Fruit fly (Drosophila melanogaster) whole organism, wandering third instar larva: Measurements from ENCODE around the gene CG14968.

Source experiments
- N ChIP-seq: fragments of >200 bp; optimal IDR thresholded peaks from 2 replicates; lab custom pipeline; 2018; ENCODE audit warnings: missing biosample characterization, missing external identifiers, missing genetic modification characterization
- Sp1 ChIP-seq: fragments of 200-800 bp; sonication (Bioruptor generic); optimal IDR thresholded peaks from 3 replicates; lab custom pipeline; 2019; ENCODE audit warnings: missing biosample characterization, mild to moderate bottlenecking, missing genetic modification characterization, moderate library complexity
- h ChIP-seq: fragments of 200-800 bp; sonication (Bioruptor generic); optimal IDR thresholded peaks from 3 replicates; lab custom pipeline; 2016; ENCODE audit warnings: missing biosample characterization, mild to moderate bottlenecking, missing genetic modification characterization
- pan ChIP-seq: fragments of >200 bp; optimal IDR thresholded peaks from 2 replicates; lab custom pipeline; 2017
- sage ChIP-seq: fragments of 200-800 bp; sonication (Bioruptor generic); optimal IDR thresholded peaks from 2 replicates; lab custom pipeline; 2016; ENCODE audit warnings: missing biosample characterization, mild to moderate bottlenecking, missing genetic modification characterization
- usp ChIP-seq: fragments of >200 bp; optimal IDR thresholded peaks from 2 replicates; lab custom pipeline; 2017; ENCODE audit warnings: missing biosample characterization, missing genetic modification characterization

DNA sequence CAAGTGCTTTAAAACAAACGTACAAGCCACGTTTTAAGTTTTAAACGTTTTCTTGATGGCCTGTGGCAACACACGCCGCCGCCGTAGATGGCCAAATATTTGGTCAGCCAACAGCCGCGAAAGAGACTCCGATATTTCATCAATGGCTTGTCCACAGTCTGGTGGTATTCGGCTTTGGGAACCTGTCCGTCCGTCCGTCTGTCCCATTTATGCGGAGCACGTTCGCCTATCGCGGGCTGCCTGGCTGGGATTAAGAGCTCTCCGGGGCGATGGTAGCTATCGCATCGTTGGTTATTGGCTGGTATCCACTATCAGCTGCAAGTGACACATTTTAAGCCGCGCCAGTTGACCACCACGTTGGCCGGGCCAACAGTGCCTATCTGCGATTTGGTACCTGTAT, 4.7 kb upstream of the CG14968 start:
- TF ChIP-seq Sp1 (no peak), usp (GFP tag; lab: Kevin White, UChicago) (no peak), pan (lab: Kevin White, UChicago) (no peak), sage (no peak), h (GFP tag; lab: Kevin White, UChicago) (no peak), N (GFP tag; lab: Kevin White, UChicago) (no peak)
